Worm (Caenorhabditis elegans): ENCODE measurements around the gene K11D12.14.
A peak's percentile ranks its signal among the peaks of the same experiment; 100 is the strongest.

The K11D12.14 gene

DNA sequence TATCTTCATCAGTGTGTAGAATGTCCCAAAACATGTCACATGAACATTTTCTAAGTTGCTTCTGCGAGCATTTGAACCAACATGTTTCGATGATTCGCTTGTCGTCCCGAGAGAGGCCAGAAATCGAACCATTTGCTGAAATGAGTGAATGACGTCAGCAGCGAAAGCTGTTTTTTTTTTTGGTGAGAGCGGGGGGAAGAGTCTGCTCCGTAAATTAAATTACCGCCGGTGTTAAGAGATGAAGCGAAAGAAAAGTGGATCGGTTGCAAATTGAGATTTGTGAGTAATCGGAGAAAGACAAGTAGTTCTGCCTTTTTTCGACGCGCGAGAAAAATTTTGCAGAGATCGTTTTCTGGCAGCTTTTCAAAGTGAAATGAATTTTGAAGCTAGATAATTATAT, 38.9 kb downstream of the K11D12.14 start:
- TF ChIP-seq F57C9.4 (tag; optimal IDR thresholded peaks at IDR 0.05) (no peak), ama-1 (optimal IDR thresholded peaks at IDR 0.05) (no peak), ama-1 (GFP tag; optimal IDR thresholded peaks at IDR 0.05) (no peak), zfh-2 (GFP tag; conservative IDR thresholded peaks at IDR 0.05) (peak; percentile 21; the same call in 1 of the 2 replicates), nhr-179 (tag; optimal IDR thresholded peaks at IDR 0.05) (no peak), ceh-27 (GFP tag; optimal IDR thresholded peaks at IDR 0.05) (no peak)

DNA sequence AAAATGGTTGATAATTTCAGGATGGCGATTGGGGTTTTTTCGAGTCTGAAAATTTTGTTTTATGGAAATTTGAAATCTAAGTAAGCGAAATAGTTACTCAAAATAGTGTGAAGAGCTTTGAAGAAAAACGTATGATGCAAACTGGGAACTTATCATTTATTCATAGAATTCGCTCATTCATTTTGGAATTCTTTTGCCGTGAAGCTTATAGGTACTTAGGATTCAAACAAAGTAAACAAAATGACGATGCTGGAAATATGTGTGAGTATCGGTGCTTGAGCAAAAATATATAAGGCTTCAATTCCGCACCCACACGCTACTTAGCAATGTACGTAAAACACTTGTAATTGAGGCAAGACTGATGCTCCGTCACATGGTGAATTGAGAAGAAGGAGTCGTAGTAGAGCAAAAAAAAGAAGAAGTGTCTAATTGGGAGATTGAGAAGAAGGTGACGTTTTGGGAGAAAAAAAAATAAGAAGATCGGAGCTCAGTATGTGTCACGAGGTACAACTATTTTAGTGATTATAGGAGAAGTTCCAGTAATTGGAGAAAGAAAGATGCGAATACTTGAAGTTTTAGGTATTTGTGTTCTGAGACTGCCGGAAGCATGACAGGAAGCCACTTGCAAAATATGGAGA, 40.2 kb downstream of the K11D12.14 start, which contains the start of gene glb-32:
glb-32 (minus strand) TSS at position 51 of the 638 bp plus-strand sequence.
- TF ChIP-seq F52B5.7 (tag; optimal IDR thresholded peaks at IDR 0.05), result no peak
- no peak for TF ChIP-seq lag-1 (GFP tag; IDR thresholded peaks at IDR 0.05)
- no peak for TF ChIP-seq egrh-3 (GFP tag; IDR thresholded peaks at IDR 0.05)
- TF ChIP-seq F10E7.11 (tag; optimal IDR thresholded peaks at IDR 0.05), result no peak
- no peak for TF ChIP-seq nfyb-1 (GFP tag; IDR thresholded peaks at IDR 0.05)
- no peak for TF ChIP-seq snpc-1.1 (tag; optimal IDR thresholded peaks at IDR 0.05; ENCODE audit: insufficient read depth)
- TF ChIP-seq madf-8 (GFP tag; conservative IDR thresholded peaks at IDR 0.05), result no peak
- TF ChIP-seq D2030.7 (GFP tag; IDR thresholded peaks at IDR 0.05), result no peak
- no peak for TF ChIP-seq attf-5 (GFP tag; optimal IDR thresholded peaks at IDR 0.05)
- no peak for TF ChIP-seq cebp-2 (GFP tag; IDR thresholded peaks at IDR 0.05)
- TF ChIP-seq Y79H2A.3 (GFP tag; conservative IDR thresholded peaks at IDR 0.05), result no peak
- no peak for TF ChIP-seq nhr-90 (tag; optimal IDR thresholded peaks at IDR 0.05)
- TF ChIP-seq dpff-1 (tag; optimal IDR thresholded peaks at IDR 0.05), result no peak
- no peak for TF ChIP-seq hlh-12 (tag; optimal IDR thresholded peaks at IDR 0.05)
- no peak for TF ChIP-seq hrde-1 (tag; optimal IDR thresholded peaks at IDR 0.05; ENCODE audit: borderline replicate concordance)
- TF ChIP-seq F39B2.1 (GFP tag; IDR thresholded peaks at IDR 0.05), result no peak
- TF ChIP-seq ceh-79 (tag; optimal IDR thresholded peaks at IDR 0.05), result no peak
- TF ChIP-seq lin-40 (tag; optimal IDR thresholded peaks at IDR 0.05), result no peak
- TF ChIP-seq nfya-1 (tag; optimal IDR thresholded peaks at IDR 0.05; ENCODE audit: borderline replicate concordance, insufficient read depth), result no peak
- TF ChIP-seq ceh-100 (GFP tag; IDR thresholded peaks at IDR 0.05), result no peak

DNA sequence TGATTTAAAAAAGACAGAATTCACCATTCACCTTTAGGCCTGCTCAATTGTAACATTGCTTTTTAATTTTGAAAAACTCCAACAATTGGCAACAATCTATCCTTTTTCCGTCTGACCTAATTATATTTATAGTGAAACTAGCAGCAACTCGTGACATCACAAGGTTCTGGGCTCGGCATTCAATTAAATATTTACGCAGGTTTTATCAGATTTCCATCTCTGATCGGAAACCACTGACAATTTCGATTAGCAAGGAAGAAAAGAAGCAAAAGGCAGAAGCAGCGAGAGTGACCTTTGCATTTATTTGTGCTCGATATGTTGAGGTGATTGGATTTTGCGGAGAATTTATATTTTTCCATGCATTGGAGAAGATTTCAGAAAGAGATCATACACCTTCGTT, 41.0 kb downstream of the K11D12.14 start:
- TF ChIP-seq mes-4 (tag; optimal IDR thresholded peaks at IDR 0.05) (no peak), lin-40 (tag; optimal IDR thresholded peaks at IDR 0.05) (no peak), mxl-1 (tag; optimal IDR thresholded peaks at IDR 0.05) (no peak), attf-6 (GFP tag; IDR thresholded peaks at IDR 0.05) (no peak), lir-1 (GFP tag; conservative IDR thresholded peaks at IDR 0.05) (no peak), zim-3 (tag; optimal IDR thresholded peaks at IDR 0.05) (no peak), zfh-2 (GFP tag; conservative IDR thresholded peaks at IDR 0.05) (no peak), nhr-80 (tag; optimal IDR thresholded peaks at IDR 0.05) (no peak), lin-35 (GFP tag; optimal IDR thresholded peaks at IDR 0.05) (no peak), ama-1 (optimal IDR thresholded peaks at IDR 0.05) (no peak), ama-1 (GFP tag; optimal IDR thresholded peaks at IDR 0.05) (no peak), F55B11.4 (tag; optimal IDR thresholded peaks at IDR 0.05; ENCODE audit: borderline replicate concordance, insufficient read depth) (no peak), B0336.3 (GFP tag; IDR thresholded peaks at IDR 0.05) (no peak), K12H6.12 (tag; optimal IDR thresholded peaks at IDR 0.05) (no peak)
